Fruit fly (Drosophila melanogaster): ENCODE data around the gene Cpr76Ba.

dm6 chr3L:19532443-19532842, 14.3 kb upstream of the Cpr76Ba start, which contains the start of gene Cpr76Bd:
- TF ChIP-seq Abd-B (GFP tag; optimal IDR thresholded peaks at IDR 0.05) (no peak), CG3163 (GFP tag; optimal IDR thresholded peaks at IDR 0.05) (no peak), Mes4 (GFP tag; optimal IDR thresholded peaks at IDR 0.05) (no peak), abd-A (tag; optimal IDR thresholded peaks at IDR 0.05) (no peak), CG6654 (GFP tag; optimal IDR thresholded peaks at IDR 0.05) (no peak), insv (GFP tag; optimal IDR thresholded peaks at IDR 0.05) (no peak), Rx (GFP tag; IDR thresholded peaks at IDR 0.05) (no peak)

Measured in whole organism, embryonic.